Fruit fly (Drosophila melanogaster) S2 (cell line): ENCODE measurements around the gene CG7213.

ENCODE experiments used
- CG8478 ChIP-seq: fragments of >200 bp; optimal IDR thresholded peaks from 2 replicates; lab custom pipeline; 2018
- CTCF ChIP-seq, 2 experiments: fragments of >200 bp; optimal IDR thresholded peaks; 2 replicates each; lab custom pipeline; 2018

DNA sequence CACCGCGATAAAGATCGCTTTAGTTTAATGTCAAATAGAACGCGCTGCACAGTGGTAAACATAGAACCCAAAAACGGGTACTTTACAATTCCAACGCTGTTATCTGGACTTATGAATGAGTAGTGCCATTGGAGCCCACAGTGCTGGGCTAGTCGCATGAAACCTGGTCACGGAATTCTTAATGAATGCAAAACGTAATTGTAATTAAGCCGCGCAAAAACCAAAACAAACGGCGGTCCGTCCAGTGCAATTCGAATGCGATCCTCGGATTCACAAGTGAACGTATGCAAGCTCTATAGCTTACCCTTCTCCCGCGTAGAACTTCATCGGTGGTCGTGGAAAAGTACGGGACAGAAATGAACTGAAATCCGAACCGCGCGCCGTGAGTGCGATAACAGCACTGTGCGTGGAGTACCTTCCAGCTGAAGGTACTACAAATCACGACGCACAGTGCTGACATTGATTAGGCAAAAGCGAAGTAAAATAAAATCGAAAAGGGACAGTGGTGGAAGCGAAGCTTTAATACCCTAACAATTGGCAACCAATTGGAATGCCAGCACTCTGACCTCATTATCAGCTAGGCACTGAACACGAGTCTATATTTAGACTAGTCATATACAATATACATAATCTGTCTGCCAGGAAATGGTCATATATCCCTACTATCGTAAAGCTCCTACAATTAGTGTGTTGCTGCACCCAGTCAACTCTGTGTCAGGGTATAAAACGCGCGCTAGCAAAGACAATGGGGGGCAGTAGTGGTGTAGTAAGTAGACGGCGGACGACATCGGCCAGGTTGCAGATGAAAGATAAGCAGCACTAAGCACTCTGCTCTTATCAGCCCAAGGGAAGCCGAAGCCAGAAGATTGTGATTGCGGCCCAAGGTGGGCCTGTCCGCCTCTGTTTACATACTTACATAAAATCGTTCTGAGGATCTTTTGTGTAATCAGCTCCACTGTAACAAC is 54.9 kb downstream of the CG7213 start:
- TF ChIP-seq CG8478 (no peak), CTCF (optimal IDR thresholded peaks at IDR 0.05; lab: Kevin White, UChicago) (no peak)
